Fruit fly (Drosophila melanogaster) whole organism, adult: Measurements from ENCODE around the gene CG11857.

Experiments
- CG33017 ChIP-seq: fragments of 200-800 bp; sonication (Bioruptor generic); optimal IDR thresholded peaks from 2 replicates; lab custom pipeline; 2018; ENCODE audit warnings: missing biosample characterization, mild to moderate bottlenecking, missing genetic modification characterization, moderate library complexity
- CG5204 ChIP-seq: fragments of 200-800 bp; sonication (Bioruptor generic); optimal IDR thresholded peaks from 2 replicates; lab custom pipeline; 2016; ENCODE audit warnings: missing biosample characterization, missing genetic modification characterization
- Mnt ChIP-seq: fragments of 200-800 bp; sonication (Bioruptor generic); optimal IDR thresholded peaks from 2 replicates; lab custom pipeline; 2016; ENCODE audit warnings: missing biosample characterization, mild to moderate bottlenecking, missing genetic modification characterization

DNA sequence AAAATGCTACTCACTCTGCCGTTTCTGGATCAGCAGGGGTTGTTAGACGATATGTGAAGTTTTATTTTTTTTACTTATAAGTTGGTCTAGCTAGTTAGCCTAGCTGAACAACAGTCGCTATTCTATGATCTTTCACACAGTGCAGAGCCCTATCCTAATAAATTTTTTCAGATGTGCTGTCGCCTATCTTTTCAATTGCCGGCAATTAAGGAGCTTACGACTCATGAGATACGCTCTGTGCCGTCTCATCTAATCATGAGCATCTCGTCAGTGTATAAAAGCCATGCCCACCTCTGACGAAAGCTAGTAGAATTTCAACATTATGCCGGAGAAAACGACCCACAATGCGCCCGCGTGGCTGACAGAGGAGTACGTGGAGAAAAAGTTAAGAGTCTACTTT is 11.2 kb downstream of the CG11857 start, which contains the start of the genes CG11889 and CG11891:
- TF ChIP-seq Mnt (GFP tag; lab: Kevin White, UChicago) (no peak), CG5204 (GFP tag; lab: Kevin White, UChicago) (no peak), CG33017 (no peak)
